Fruit fly (Drosophila melanogaster): ENCODE data around the gene Kcmf1.

Gene Kcmf1

dm6 chr3R:8978768-8979167 lies 35.9 kb downstream of the Kcmf1 start (continued):
- TF ChIP-seq CG4707 (GFP tag; optimal IDR thresholded peaks at IDR 0.05) = peak; percentile 8
- peak; percentile 32 for TF ChIP-seq CG12391 (tag; optimal IDR thresholded peaks at IDR 0.05)
- no peak for TF ChIP-seq CG17612 (GFP tag; IDR thresholded peaks at IDR 0.05)
- no peak for TF ChIP-seq Hey (tag; optimal IDR thresholded peaks at IDR 0.05)
- peak; percentile 53 for TF ChIP-seq gsb-n (tag; optimal IDR thresholded peaks at IDR 0.05)
- peak; percentile 56 for TF ChIP-seq CG13424 (tag; optimal IDR thresholded peaks at IDR 0.05)
- no peak for TF ChIP-seq CG17829 (tag; optimal IDR thresholded peaks at IDR 0.05)
- no peak for TF ChIP-seq CG10565 (GFP tag; optimal IDR thresholded peaks at IDR 0.05)
- no peak for TF ChIP-seq ems (GFP tag; optimal IDR thresholded peaks at IDR 0.05)
- peak; percentile 35 for TF ChIP-seq corto (GFP tag; optimal IDR thresholded peaks at IDR 0.05)
- TF ChIP-seq ssp (GFP tag; IDR thresholded peaks at IDR 0.05) = peak; percentile 42
- peak; percentile 40; the same call in 1 of the 2 replicates for TF ChIP-seq vvl (GFP tag; IDR thresholded peaks at IDR 0.05)
- TF ChIP-seq CG11696 (GFP tag; IDR thresholded peaks at IDR 0.05) = no peak
- no peak for TF ChIP-seq ro (GFP tag; IDR thresholded peaks at IDR 0.05)
- TF ChIP-seq twi (tag; optimal IDR thresholded peaks at IDR 0.05) = no peak
- peak; percentile 22; the same call in 1 of the 2 replicates for TF ChIP-seq CG1024 (GFP tag; IDR thresholded peaks at IDR 0.05)
- no peak for TF ChIP-seq CG6854 (GFP tag; optimal IDR thresholded peaks at IDR 0.05)
- no peak for TF ChIP-seq CG8281 (tag; optimal IDR thresholded peaks at IDR 0.05)
- peak; percentile 16 for TF ChIP-seq CG10209 (GFP tag; optimal IDR thresholded peaks at IDR 0.05)
- TF ChIP-seq ash1 (GFP tag; optimal IDR thresholded peaks at IDR 0.05) = no peak
- peak; percentile 31 for TF ChIP-seq ewg (GFP tag; optimal IDR thresholded peaks at IDR 0.05)
- 0 out of 2 replicates have a peak, but pooled peaks have one; percentile 40 for TF ChIP-seq CG14441 (GFP tag; IDR thresholded peaks at IDR 0.05)
- TF ChIP-seq E2f2 (GFP tag; IDR thresholded peaks at IDR 0.05) = 0 out of 2 replicates have a peak, but pooled peaks have one; percentile 10
- TF ChIP-seq sc (optimal IDR thresholded peaks at IDR 0.05) = no peak
- peak; percentile 3 for TF ChIP-seq sc (GFP tag; optimal IDR thresholded peaks at IDR 0.05)
- TF ChIP-seq Hsf (GFP tag; optimal IDR thresholded peaks at IDR 0.05) = no peak
- peak; percentile 82 for TF ChIP-seq D19A (tag; optimal IDR thresholded peaks at IDR 0.05)
- no peak for TF ChIP-seq sqz (GFP tag; optimal IDR thresholded peaks at IDR 0.05)
- no peak for TF ChIP-seq pita (GFP tag; optimal IDR thresholded peaks at IDR 0.05)
- no peak for TF ChIP-seq Elba2 (GFP tag; optimal IDR thresholded peaks at IDR 0.05)
- TF ChIP-seq ara (GFP tag; IDR thresholded peaks at IDR 0.05) = peak; percentile 53; the same call in 1 of the 2 replicates
- peak; percentile 50 for TF ChIP-seq CG15601 (tag; optimal IDR thresholded peaks at IDR 0.05)
- no peak for TF ChIP-seq CG2120 (GFP tag; optimal IDR thresholded peaks at IDR 0.05)
- no peak for TF ChIP-seq Ets97D (GFP tag; optimal IDR thresholded peaks at IDR 0.05)
- no peak for TF ChIP-seq sima (GFP tag; optimal IDR thresholded peaks at IDR 0.05)
- no peak for TF ChIP-seq fu2 (GFP tag; optimal IDR thresholded peaks at IDR 0.05)
- TF ChIP-seq CG3407 (GFP tag; optimal IDR thresholded peaks at IDR 0.05) = peak; percentile 2

dm6 chr3R:8976073-8976593 lies 38.6 kb downstream of the Kcmf1 start:
- TF ChIP-seq vfl (GFP tag; optimal IDR thresholded peaks at IDR 0.05) (no peak), CG6854 (GFP tag; optimal IDR thresholded peaks at IDR 0.05) (no peak), dmrt11E (tag; optimal IDR thresholded peaks at IDR 0.05) (no peak), wek (GFP tag; optimal IDR thresholded peaks at IDR 0.05) (no peak), CG14050 (GFP tag; IDR thresholded peaks at IDR 0.05) (no peak), CG10267 (tag; optimal IDR thresholded peaks at IDR 0.05) (no peak), CG1832 (GFP tag; optimal IDR thresholded peaks at IDR 0.05) (no peak), Atf-2 (GFP tag; optimal IDR thresholded peaks at IDR 0.05) (no peak), sug (tag; optimal IDR thresholded peaks at IDR 0.05) (no peak), ems (GFP tag; optimal IDR thresholded peaks at IDR 0.05) (no peak), zen (tag; optimal IDR thresholded peaks at IDR 0.05) (peak; percentile 82), CG13894 (tag; optimal IDR thresholded peaks at IDR 0.05) (no peak), CG3281 (GFP tag; optimal IDR thresholded peaks at IDR 0.05) (no peak), Hr39 (optimal IDR thresholded peaks at IDR 0.05) (peak; percentile 14), cad (GFP tag; optimal IDR thresholded peaks at IDR 0.05) (peak; percentile 98), CG30020 (tag; optimal IDR thresholded peaks at IDR 0.05) (no peak), CG8089 (GFP tag; optimal IDR thresholded peaks at IDR 0.05) (no peak), B-H1 (GFP tag; IDR thresholded peaks at IDR 0.05) (no peak)
